Fruit fly (Drosophila melanogaster): ENCODE measurements around the gene Ance-3.
A peak's percentile ranks its signal among the peaks of the same experiment; 100 is the strongest.

Gene Ance-3

dm6 chr2L:13905072-13905847 is 9.3 kb upstream of the Ance-3 start, which contains the start of gene Ance (continued):
- TF ChIP-seq Pdp1 (GFP tag; optimal IDR thresholded peaks at IDR 0.05) = peak in 1 of 2 experiments; percentile 0
- peak; percentile 43 for TF ChIP-seq gsb-n (tag; optimal IDR thresholded peaks at IDR 0.05)
- TF ChIP-seq Vsx1 (GFP tag; optimal IDR thresholded peaks at IDR 0.05) = peak; percentile 63
- TF ChIP-seq CG15601 (tag; optimal IDR thresholded peaks at IDR 0.05) = peak; percentile 44
- TF ChIP-seq Fer3 (tag; optimal IDR thresholded peaks at IDR 0.05) = peak; percentile 46
- no peak for TF ChIP-seq da (GFP tag; optimal IDR thresholded peaks at IDR 0.05)
- peak; percentile 13 for TF ChIP-seq CG30403 (GFP tag; optimal IDR thresholded peaks at IDR 0.05)
- peak; percentile 45 for TF ChIP-seq Xbp1 (GFP tag; optimal IDR thresholded peaks at IDR 0.05)
- TF ChIP-seq Bdp1 (GFP tag; optimal IDR thresholded peaks at IDR 0.05) = no peak
- TF ChIP-seq Fer2 (tag; optimal IDR thresholded peaks at IDR 0.05) = no peak
- peak; percentile 66 for TF ChIP-seq CG11247 (GFP tag; IDR thresholded peaks at IDR 0.05)
- TF ChIP-seq Abd-B (GFP tag; optimal IDR thresholded peaks at IDR 0.05) = peak; percentile 35
- no peak for TF ChIP-seq CG17568 (GFP tag; optimal IDR thresholded peaks at IDR 0.05)
- no peak for TF ChIP-seq crol (GFP tag; IDR thresholded peaks at IDR 0.05)
- peak; percentile 69 for TF ChIP-seq CG9932 (GFP tag; IDR thresholded peaks at IDR 0.05)
- TF ChIP-seq CG6854 (GFP tag; optimal IDR thresholded peaks at IDR 0.05) = peak; percentile 22
- TF ChIP-seq ERR (GFP tag; optimal IDR thresholded peaks at IDR 0.05) = no peak
- TF ChIP-seq NFAT (GFP tag; IDR thresholded peaks at IDR 0.05) = 0 out of 2 replicates have a peak, but pooled peaks have one; percentile 51
- peak; percentile 32 for TF ChIP-seq CG18476 (GFP tag; optimal IDR thresholded peaks at IDR 0.05)
- TF ChIP-seq Oli (tag; optimal IDR thresholded peaks at IDR 0.05) = peak; percentile 5
- TF ChIP-seq caup (GFP tag; optimal IDR thresholded peaks at IDR 0.05; ENCODE audit: severe bottlenecking) = peak; percentile 8
- TF ChIP-seq Jarid2 (GFP tag; optimal IDR thresholded peaks at IDR 0.05) = peak; percentile 74
- TF ChIP-seq Dek (tag; optimal IDR thresholded peaks at IDR 0.05) = peak; percentile 30
- peak; percentile 17 for TF ChIP-seq CG15011 (GFP tag; optimal IDR thresholded peaks at IDR 0.05)
- peak; percentile 48 for TF ChIP-seq CG13775 (GFP tag; optimal IDR thresholded peaks at IDR 0.05)
- TF ChIP-seq Ada2b (GFP tag; IDR thresholded peaks at IDR 0.05) = 0 out of 2 replicates have a peak, but pooled peaks have one; percentile 31
- TF ChIP-seq Dip3 (GFP tag; optimal IDR thresholded peaks at IDR 0.05) = peak; percentile 40
- 0 out of 2 replicates have a peak, but pooled peaks have one; percentile 21 for TF ChIP-seq unc-4 (GFP tag; IDR thresholded peaks at IDR 0.05; ENCODE audit: partially characterized antibody)
- TF ChIP-seq grau (tag; optimal IDR thresholded peaks at IDR 0.05) = peak; percentile 71
- TF ChIP-seq CG13287 (GFP tag; IDR thresholded peaks at IDR 0.05; ENCODE audit: partially characterized antibody) = peak; percentile 18; the same call in 1 of the 2 replicates
- TF ChIP-seq toy (GFP tag; IDR thresholded peaks at IDR 0.05) = 0 out of 2 replicates have a peak, but pooled peaks have one; percentile 9
- TF ChIP-seq gro (GFP tag; optimal IDR thresholded peaks at IDR 0.05) = peak; percentile 56
- peak; percentile 99 for TF ChIP-seq exex (tag; optimal IDR thresholded peaks at IDR 0.05)
- peak; percentile 31; the same call in 1 of the 2 replicates for TF ChIP-seq CG14441 (GFP tag; IDR thresholded peaks at IDR 0.05)
- peak; percentile 65 for TF ChIP-seq vvl (GFP tag; IDR thresholded peaks at IDR 0.05)
- no peak for TF ChIP-seq klu (GFP tag; IDR thresholded peaks at IDR 0.05)
- peak; percentile 18 for TF ChIP-seq Hand (GFP tag; optimal IDR thresholded peaks at IDR 0.05)
- TF ChIP-seq CG18262 (tag; optimal IDR thresholded peaks at IDR 0.05) = peak; percentile 40
- no peak for TF ChIP-seq CG2116 (GFP tag; optimal IDR thresholded peaks at IDR 0.05)
- no peak for TF ChIP-seq kay (GFP tag; optimal IDR thresholded peaks at IDR 0.05)
- TF ChIP-seq rib (GFP tag; IDR thresholded peaks at IDR 0.05) = peak; percentile 34; the same call in 1 of the 2 replicates
- TF ChIP-seq disco-r (GFP tag; optimal IDR thresholded peaks at IDR 0.05) = no peak
- peak; percentile 78 for TF ChIP-seq Rfx (GFP tag; IDR thresholded peaks at IDR 0.05)
- TF ChIP-seq CG11085 (GFP tag; IDR thresholded peaks at IDR 0.05) = no peak
- TF ChIP-seq CG13424 (tag; optimal IDR thresholded peaks at IDR 0.05) = peak; percentile 35
- 0 out of 4 replicates have a peak, but pooled peaks have one; percentile 19 for TF ChIP-seq chinmo (GFP tag; IDR thresholded peaks at IDR 0.05; ENCODE audit: partially characterized antibody)
- peak; percentile 40 for TF ChIP-seq CG18619 (GFP tag; optimal IDR thresholded peaks at IDR 0.05)
- no peak for TF ChIP-seq hbn (GFP tag; IDR thresholded peaks at IDR 0.05; ENCODE audit: partially characterized antibody)

Data from whole organism, embryonic.